Fruit fly (Drosophila melanogaster) whole organism, wandering third instar larva: ENCODE data around the gene Elovl7.

Experiments used
- Dfd ChIP-seq: fragments of >200 bp; optimal IDR thresholded peaks from 2 replicates; lab custom pipeline; 2017; ENCODE audit warnings: missing biosample characterization, missing genetic modification characterization
- Hr78 ChIP-seq: fragments of >200 bp; optimal IDR thresholded peaks from 2 replicates; lab custom pipeline; 2017; ENCODE audit warnings: missing biosample characterization, missing genetic modification characterization
- Mio ChIP-seq: sonication (Bioruptor generic); optimal IDR thresholded peaks from 2 replicates; lab custom pipeline; 2016; ENCODE audit warnings: missing biosample characterization, missing genetic modification characterization
- N ChIP-seq: fragments of >200 bp; optimal IDR thresholded peaks from 2 replicates; lab custom pipeline; 2018; ENCODE audit warnings: missing biosample characterization, missing external identifiers, missing genetic modification characterization
- Rel ChIP-seq, 2 experiments: fragments of 200-800 bp; sonication (Bioruptor generic) in 1 of 2; optimal IDR thresholded peaks; 2 replicates in 1 of 2; 3 replicates in 1 of 2; lab custom pipeline; 2016 to 2019; ENCODE audit warnings: mild to moderate bottlenecking in 2 of 2, missing biosample characterization in 2 of 2, missing genetic modification characterization in 2 of 2, moderate library complexity in 1 of 2
- Sp1 ChIP-seq: fragments of 200-800 bp; sonication (Bioruptor generic); optimal IDR thresholded peaks from 3 replicates; lab custom pipeline; 2019; ENCODE audit warnings: missing biosample characterization, mild to moderate bottlenecking, missing genetic modification characterization, moderate library complexity
- Vsx2 ChIP-seq: fragments of 200-300, 225-300 bp; sonication (Bioruptor generic); optimal IDR thresholded peaks from 2 replicates; lab custom pipeline; 2018; ENCODE audit warnings: missing biosample characterization, missing genetic modification characterization; ENCODE audit not compliant: partially characterized antibody
- dmrt93B ChIP-seq: fragments of 200-800 bp; sonication (Bioruptor generic); optimal IDR thresholded peaks from 2 replicates; lab custom pipeline; 2018; ENCODE audit warnings: missing biosample characterization, mild to moderate bottlenecking, missing genetic modification characterization
- pan ChIP-seq: fragments of >200 bp; optimal IDR thresholded peaks from 2 replicates; lab custom pipeline; 2017
- usp ChIP-seq: fragments of >200 bp; optimal IDR thresholded peaks from 2 replicates; lab custom pipeline; 2017; ENCODE audit warnings: missing biosample characterization, missing genetic modification characterization

DNA sequence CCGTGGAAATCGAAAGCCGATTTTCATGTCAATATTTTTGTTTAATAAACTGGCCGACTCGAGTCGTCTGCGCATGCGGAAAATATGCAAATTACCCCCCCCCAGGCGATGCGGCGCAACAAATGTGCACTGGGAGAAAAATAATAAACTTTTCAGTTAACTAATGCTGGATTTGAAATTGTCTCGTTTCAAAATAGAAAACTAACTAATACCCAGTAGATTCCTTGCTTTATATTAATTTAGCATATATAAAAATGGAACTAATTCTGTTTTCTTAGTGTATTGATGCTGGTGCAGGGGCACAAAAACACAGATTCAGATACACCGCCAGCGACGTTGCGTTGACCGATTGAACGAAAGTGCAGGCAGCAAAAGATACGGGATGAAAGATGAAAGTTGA is 42.2 kb upstream of the Elovl7 start:
- TF ChIP-seq N (no peak), Vsx2 (GFP tag; lab: Kevin White, UChicago) (no peak), dmrt93B (GFP tag; lab: Kevin White, UChicago) (no peak), usp (GFP tag; lab: Kevin White, UChicago) (no peak), Sp1 (GFP tag; lab: Kevin White, UChicago) (no peak), Rel (GFP tag; optimal IDR thresholded peaks at IDR 0.05; lab: Kevin White, UChicago) (no peak), Rel (tag; optimal IDR thresholded peaks at IDR 0.05; lab: Kevin White, UChicago) (no peak), Hr78 (GFP tag; lab: Kevin White, UChicago) (no peak), pan (no peak), Dfd (GFP tag; lab: Kevin White, UChicago) (no peak), Mio (no peak)
